Fruit fly (Drosophila melanogaster): ENCODE results near the gene CG5114.

The CG5114 gene

dm6 chr3L:14999284-15000019 is 16.8 kb downstream of the CG5114 start, which contains the start of the genes mRpL39 and Prosbeta2 (continued):
- no peak for TF ChIP-seq E2f2 (GFP tag; IDR thresholded peaks at IDR 0.05)
- no peak for TF ChIP-seq HHEX (GFP tag; optimal IDR thresholded peaks at IDR 0.05)
- TF ChIP-seq phol (tag; optimal IDR thresholded peaks at IDR 0.05): peak; percentile 58
- TF ChIP-seq CG4854 (GFP tag; optimal IDR thresholded peaks at IDR 0.05): no peak
- no peak for TF ChIP-seq CG6254 (GFP tag; optimal IDR thresholded peaks at IDR 0.05)
- TF ChIP-seq fd102C (GFP tag; optimal IDR thresholded peaks at IDR 0.05): no peak
- 0 out of 2 replicates have a peak, but pooled peaks have one; percentile 22 for TF ChIP-seq crol (GFP tag; IDR thresholded peaks at IDR 0.05)
- TF ChIP-seq gcm2 (GFP tag; optimal IDR thresholded peaks at IDR 0.05): no peak
- TF ChIP-seq vfl (GFP tag; optimal IDR thresholded peaks at IDR 0.05): no peak
- peak; percentile 85 for TF ChIP-seq CG6272 (GFP tag; IDR thresholded peaks at IDR 0.05)
- peak; percentile 47 for TF ChIP-seq CG5245 (GFP tag; optimal IDR thresholded peaks at IDR 0.05)
- TF ChIP-seq chif (GFP tag; optimal IDR thresholded peaks at IDR 0.05): no peak
- TF ChIP-seq hth (optimal IDR thresholded peaks at IDR 0.05): no peak
- no peak for TF ChIP-seq CG17186 (GFP tag; optimal IDR thresholded peaks at IDR 0.05)
- no peak for TF ChIP-seq fu2 (GFP tag; optimal IDR thresholded peaks at IDR 0.05)
- no peak for TF ChIP-seq gsb (GFP tag; IDR thresholded peaks at IDR 0.05)
- TF ChIP-seq da (GFP tag; optimal IDR thresholded peaks at IDR 0.05): no peak
- no peak for TF ChIP-seq CG1603 (tag; optimal IDR thresholded peaks at IDR 0.05)
- no peak for TF ChIP-seq CG2875 (GFP tag; optimal IDR thresholded peaks at IDR 0.05)
- TF ChIP-seq CG34224 (GFP tag; IDR thresholded peaks at IDR 0.05; ENCODE audit: partially characterized antibody): peak; percentile 81
- peak; percentile 50 for TF ChIP-seq CG7839 (tag; optimal IDR thresholded peaks at IDR 0.05)
- TF ChIP-seq NFAT (GFP tag; IDR thresholded peaks at IDR 0.05): peak; percentile 58; the same call in 1 of the 2 replicates
- TF ChIP-seq lab (GFP tag; optimal IDR thresholded peaks at IDR 0.05): peak; percentile 73
- TF ChIP-seq CG9609 (GFP tag; optimal IDR thresholded peaks at IDR 0.05): no peak
- TF ChIP-seq gfzf (GFP tag; optimal IDR thresholded peaks at IDR 0.05): no peak
- no peak; the same call in 1 of the 2 replicates for TF ChIP-seq CG17328 (GFP tag; IDR thresholded peaks at IDR 0.05)
- TF ChIP-seq jigr1 (GFP tag; IDR thresholded peaks at IDR 0.05): no peak
- peak; percentile 40 for TF ChIP-seq CG3995 (GFP tag; optimal IDR thresholded peaks at IDR 0.05)
- peak; percentile 46; the same call in 1 of the 2 replicates for TF ChIP-seq Poxn (GFP tag; IDR thresholded peaks at IDR 0.05)
- TF ChIP-seq CG10321 (GFP tag; IDR thresholded peaks at IDR 0.05): no peak
- no peak for TF ChIP-seq CG15601 (tag; optimal IDR thresholded peaks at IDR 0.05)
- TF ChIP-seq Sry-δ (GFP tag; optimal IDR thresholded peaks at IDR 0.05): peak; percentile 92
- TF ChIP-seq CG16815 (GFP tag; optimal IDR thresholded peaks at IDR 0.05): no peak
- TF ChIP-seq hbn (GFP tag; IDR thresholded peaks at IDR 0.05; ENCODE audit: partially characterized antibody): peak; percentile 92
- peak; percentile 30; the same call in 1 of the 2 replicates for TF ChIP-seq CG1024 (GFP tag; IDR thresholded peaks at IDR 0.05)
- no peak for TF ChIP-seq Fer1 (GFP tag; optimal IDR thresholded peaks at IDR 0.05)
- no peak for TF ChIP-seq sens-2 (GFP tag; IDR thresholded peaks at IDR 0.05)
- peak; percentile 92 for TF ChIP-seq HLH4C (GFP tag; IDR thresholded peaks at IDR 0.05; ENCODE audit: partially characterized antibody)
- no peak for TF ChIP-seq dan (GFP tag; IDR thresholded peaks at IDR 0.05)
- peak; percentile 83 for TF ChIP-seq vvl (GFP tag; IDR thresholded peaks at IDR 0.05)
- peak; percentile 68 for TF ChIP-seq stwl (tag; optimal IDR thresholded peaks at IDR 0.05)
- TF ChIP-seq Spps (tag; optimal IDR thresholded peaks at IDR 0.05): no peak
- TF ChIP-seq CG4360 (GFP tag; IDR thresholded peaks at IDR 0.05): no peak
- TF ChIP-seq CG10366 (GFP tag; IDR thresholded peaks at IDR 0.05): peak; percentile 23; the same call in 1 of the 2 replicates
- no peak for TF ChIP-seq CG2889 (GFP tag; IDR thresholded peaks at IDR 0.05)
- TF ChIP-seq CG4730 (GFP tag; IDR thresholded peaks at IDR 0.05): peak; percentile 72
- no peak for TF ChIP-seq fd3F (GFP tag; optimal IDR thresholded peaks at IDR 0.05)
- no peak for TF ChIP-seq kah (GFP tag; optimal IDR thresholded peaks at IDR 0.05)
- TF ChIP-seq Jarid2 (GFP tag; optimal IDR thresholded peaks at IDR 0.05): no peak
- TF ChIP-seq CG9215 (GFP tag; IDR thresholded peaks at IDR 0.05): peak; percentile 83

Data from whole organism, embryonic.